Fruit fly (Drosophila melanogaster): Measurements from ENCODE around the gene jar.
A peak's percentile ranks its signal among the peaks of the same experiment; 100 is the strongest.

Gene jar

DNA sequence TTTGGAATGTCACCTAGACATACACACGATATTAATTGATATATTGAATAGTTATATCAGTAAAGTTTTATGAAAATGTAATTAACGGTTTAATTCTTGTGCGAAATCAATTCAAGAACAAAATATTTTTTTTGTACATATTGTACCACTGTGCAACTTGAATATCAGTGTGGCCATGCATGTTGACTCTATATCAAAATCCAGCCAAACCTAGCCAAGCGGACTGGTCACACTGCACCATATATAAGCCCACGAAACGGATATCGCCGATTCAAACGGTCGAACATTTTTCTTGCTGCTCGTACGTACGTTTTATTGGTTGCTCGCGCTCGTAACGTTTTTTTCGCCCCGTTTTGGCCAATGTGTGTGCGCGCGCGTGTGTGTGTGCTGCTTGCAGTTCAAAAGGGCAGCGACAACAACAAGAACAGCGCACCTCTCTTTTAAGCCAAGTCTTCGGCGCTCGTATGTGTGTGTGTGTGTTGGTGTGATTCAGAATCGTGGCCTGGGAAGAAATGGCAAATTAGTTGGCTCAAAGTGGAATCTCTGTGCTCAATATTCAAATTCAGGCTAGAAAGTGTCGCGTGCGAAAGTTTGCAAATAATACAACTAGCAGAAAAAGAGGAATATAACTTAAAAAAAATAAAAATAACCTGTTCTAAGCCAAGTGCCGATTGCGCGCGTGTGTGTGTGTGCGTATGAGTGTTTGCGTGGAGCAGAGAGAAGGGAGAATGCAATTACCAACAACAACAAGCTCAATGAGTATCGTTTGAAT, 23.9 kb upstream of the jar start, which contains the start of gene crb (continued):
- TF ChIP-seq NC2β (GFP tag; optimal IDR thresholded peaks at IDR 0.05), result peak; percentile 72
- TF ChIP-seq CG4360 (GFP tag; IDR thresholded peaks at IDR 0.05), result peak; percentile 79
- peak; percentile 36 for TF ChIP-seq NfI (GFP tag; optimal IDR thresholded peaks at IDR 0.05)
- TF ChIP-seq CG9215 (GFP tag; IDR thresholded peaks at IDR 0.05), result 0 out of 2 replicates have a peak, but pooled peaks have one; percentile 9
- TF ChIP-seq cwo (GFP tag; optimal IDR thresholded peaks at IDR 0.05), result peak; percentile 28
- TF ChIP-seq fd64A (GFP tag; optimal IDR thresholded peaks at IDR 0.05), result no peak
- TF ChIP-seq gsb (GFP tag; IDR thresholded peaks at IDR 0.05), result 0 out of 2 replicates have a peak, but pooled peaks have one; percentile 13
- TF ChIP-seq CG8089 (GFP tag; optimal IDR thresholded peaks at IDR 0.05), result peak; percentile 6
- TF ChIP-seq CG4424 (GFP tag; optimal IDR thresholded peaks at IDR 0.05), result peak; percentile 48
- TF ChIP-seq Dref (GFP tag; IDR thresholded peaks at IDR 0.05), result no peak
- TF ChIP-seq CG6813 (GFP tag; optimal IDR thresholded peaks at IDR 0.05), result peak; percentile 20
- peak; percentile 94 for TF ChIP-seq Jarid2 (GFP tag; optimal IDR thresholded peaks at IDR 0.05)
- TF ChIP-seq dmrt99B (tag; optimal IDR thresholded peaks at IDR 0.05), result peak; percentile 37
- TF ChIP-seq HmgD (GFP tag; optimal IDR thresholded peaks at IDR 0.05), result peak; percentile 47
- TF ChIP-seq HmgZ (tag; optimal IDR thresholded peaks at IDR 0.05), result peak; percentile 83
- peak; percentile 35 for TF ChIP-seq phol (tag; optimal IDR thresholded peaks at IDR 0.05)
- TF ChIP-seq CG7839 (tag; optimal IDR thresholded peaks at IDR 0.05), result peak; percentile 55
- no peak for TF ChIP-seq CG17802 (tag; optimal IDR thresholded peaks at IDR 0.05)
- peak; percentile 64 for TF ChIP-seq CG12299 (tag; optimal IDR thresholded peaks at IDR 0.05)
- no peak for TF ChIP-seq CG4707 (GFP tag; optimal IDR thresholded peaks at IDR 0.05)
- no peak for TF ChIP-seq CG2129 (GFP tag; IDR thresholded peaks at IDR 0.05; ENCODE audit: partially characterized antibody)
- TF ChIP-seq luna (GFP tag; optimal IDR thresholded peaks at IDR 0.05), result no peak
- no peak for TF ChIP-seq Fer2 (tag; optimal IDR thresholded peaks at IDR 0.05)
- no peak for TF ChIP-seq D (optimal IDR thresholded peaks at IDR 0.05)
- no peak for TF ChIP-seq D (GFP tag; optimal IDR thresholded peaks at IDR 0.05)
- TF ChIP-seq odd (GFP tag; optimal IDR thresholded peaks at IDR 0.05), result peak; percentile 43
- TF ChIP-seq CG16779 (GFP tag; IDR thresholded peaks at IDR 0.05), result no peak
- TF ChIP-seq lab (GFP tag; optimal IDR thresholded peaks at IDR 0.05), result peak; percentile 72
- peak; percentile 36 for TF ChIP-seq CG8290 (GFP tag; optimal IDR thresholded peaks at IDR 0.05)
- TF ChIP-seq CG8290 (tag; optimal IDR thresholded peaks at IDR 0.05), result peak in 1 of 2 experiments; percentile 91
- peak; percentile 54 for TF ChIP-seq Dek (tag; optimal IDR thresholded peaks at IDR 0.05)
- TF ChIP-seq chif (GFP tag; optimal IDR thresholded peaks at IDR 0.05), result peak; percentile 14 to 32
- no peak for TF ChIP-seq tup (GFP tag; optimal IDR thresholded peaks at IDR 0.05)
- peak; percentile 66 for TF ChIP-seq MBD-R2 (GFP tag; IDR thresholded peaks at IDR 0.05)
- TF ChIP-seq Hr51 (GFP tag; optimal IDR thresholded peaks at IDR 0.05), result peak; percentile 47 to 71
- TF ChIP-seq lbe (GFP tag; optimal IDR thresholded peaks at IDR 0.05), result peak; percentile 59
- TF ChIP-seq B-H1 (GFP tag; IDR thresholded peaks at IDR 0.05), result peak; percentile 18; the same call in 1 of the 3 replicates
- peak; percentile 74 for TF ChIP-seq Bgb (GFP tag; IDR thresholded peaks at IDR 0.05; ENCODE audit: partially characterized antibody)
- TF ChIP-seq Fer1 (GFP tag; optimal IDR thresholded peaks at IDR 0.05), result peak; percentile 58
- TF ChIP-seq CG13775 (GFP tag; optimal IDR thresholded peaks at IDR 0.05), result peak; percentile 51
- TF ChIP-seq CG4820 (GFP tag; optimal IDR thresholded peaks at IDR 0.05), result peak; percentile 35
- TF ChIP-seq Deaf1 (tag; optimal IDR thresholded peaks at IDR 0.05), result peak; percentile 69
- TF ChIP-seq Trl (optimal IDR thresholded peaks at IDR 0.05), result no peak
- TF ChIP-seq Trl (GFP tag; optimal IDR thresholded peaks at IDR 0.05), result peak; percentile 68
- TF ChIP-seq CG15601 (tag; optimal IDR thresholded peaks at IDR 0.05), result peak; percentile 40
- TF ChIP-seq gro (GFP tag; optimal IDR thresholded peaks at IDR 0.05), result peak; percentile 41
- peak; percentile 49 for TF ChIP-seq zen (tag; optimal IDR thresholded peaks at IDR 0.05)
- TF ChIP-seq amos (GFP tag; IDR thresholded peaks at IDR 0.05; ENCODE audit: partially characterized antibody), result peak; percentile 63
- peak; percentile 12 for TF ChIP-seq nau (GFP tag; optimal IDR thresholded peaks at IDR 0.05)

All from whole organism, embryonic.